Worm (Caenorhabditis elegans) whole organism, young adult: ENCODE data around the gene ugt-1.

Experiments
- F49E8.2 ChIP-seq: sonication (generic microtip); optimal IDR thresholded peaks from 3 replicates; lab custom pipeline; 2017; ENCODE audit warnings: missing genetic modification characterization, mild to moderate bottlenecking, missing compliant biosample characterization, antibody characterized with exemption, moderate library complexity; ENCODE audit not compliant: insufficient read depth
- mcd-1 ChIP-seq: fragments of 200-800 bp; sonication (Bioruptor generic); IDR thresholded peaks from 2 replicates; pipeline ENCODE4 v1.3.6; 2022; ENCODE audit warnings: missing genetic modification reagents, missing genetic modification characterization, missing compliant biosample characterization
- unc-62 ChIP-seq: fragments of 150-350 bp; optimal IDR thresholded peaks from 2 replicates; lab custom pipeline; 2014; ENCODE audit warnings: missing biosample characterization, missing genetic modification reagents, missing genetic modification characterization
- zim-3 ChIP-seq: sonication (generic microtip); optimal IDR thresholded peaks from 2 replicates; lab custom pipeline; 2017; ENCODE audit warnings: mild to moderate bottlenecking, missing genetic modification characterization, moderate library complexity, missing compliant biosample characterization

- no peak for TF ChIP-seq F49E8.2 (tag; lab: Kevin White, UChicago)
- TF ChIP-seq zim-3 (tag; lab: Kevin White, UChicago): no peak
- no peak for TF ChIP-seq mcd-1 (GFP tag; lab: Robert Waterston, UW)
- TF ChIP-seq unc-62 (GFP tag; lab: Kevin White, UChicago): no peak
Observed at ce11 chrV:10363834-10364233, 31.6 kb upstream of the ugt-1 start.
